Fruit fly (Drosophila melanogaster) whole organism, embryonic: ENCODE data around the gene Idh3g.

Experiments used
- Atf3 ChIP-seq: fragments of 200-800 bp; sonication (Bioruptor generic); optimal IDR thresholded peaks from 3 replicates; lab custom pipeline; 2016; ENCODE audit warnings: missing biosample characterization, missing genetic modification characterization
- Bteb2 ChIP-seq: fragments of 200-800 bp; sonication (Bioruptor generic); optimal IDR thresholded peaks from 2 replicates; lab custom pipeline; 2016; ENCODE audit warnings: missing biosample characterization, missing genetic modification characterization
- CG1233 ChIP-seq: fragments of 200-800 bp; sonication (Bioruptor generic); optimal IDR thresholded peaks from 4 replicates; lab custom pipeline; 2018; ENCODE audit warnings: missing biosample characterization, mild to moderate bottlenecking, missing genetic modification characterization
- CG12659 ChIP-seq: fragments of 200-800 bp; sonication (Bioruptor generic); optimal IDR thresholded peaks from 3 replicates; lab custom pipeline; 2017; ENCODE audit warnings: mild to moderate bottlenecking, missing biosample characterization, missing genetic modification reagents, missing genetic modification characterization
- CG12942 ChIP-seq: fragments of 200-800 bp; sonication (Bioruptor generic); optimal IDR thresholded peaks from 3 replicates; lab custom pipeline; 2016; ENCODE audit warnings: missing biosample characterization, missing genetic modification characterization
- CG14050 ChIP-seq: fragments of 200-800 bp; sonication (Bioruptor generic); IDR thresholded peaks from 3 replicates; pipeline ENCODE4 v1.3.6; 2022; ENCODE audit warnings: missing biosample characterization, missing genetic modification characterization
- CG15269 ChIP-seq: fragments of 200-800 bp; sonication (Bioruptor generic); optimal IDR thresholded peaks from 2 replicates; lab custom pipeline; 2018; ENCODE audit warnings: missing biosample characterization, mild to moderate bottlenecking, missing genetic modification characterization, moderate library complexity
- CG1529 ChIP-seq: fragments of 200-800 bp; sonication (Bioruptor generic); optimal IDR thresholded peaks from 3 replicates; lab custom pipeline; 2018; ENCODE audit warnings: missing biosample characterization, missing genetic modification characterization
- CG15696 ChIP-seq: fragments of 200-800 bp; sonication (Bioruptor generic); optimal IDR thresholded peaks from 2 replicates; lab custom pipeline; 2019; ENCODE audit warnings: missing biosample characterization, mild to moderate bottlenecking, missing genetic modification characterization, moderate library complexity
- CG16813 ChIP-seq: fragments of 200-800 bp; sonication (Bioruptor generic); IDR thresholded peaks from 3 replicates; pipeline ENCODE4 v1.3.6; 2022; ENCODE audit warnings: missing biosample characterization, missing genetic modification characterization; ENCODE audit not compliant: partially characterized antibody
- CG17328 ChIP-seq: fragments of 200-800 bp; sonication (Bioruptor generic); IDR thresholded peaks from 2 replicates; pipeline ENCODE4 v1.3.6; 2022; ENCODE audit warnings: missing biosample characterization, missing genetic modification characterization
- CG17361 ChIP-seq: fragments of 200-800 bp; sonication (Bioruptor generic); IDR thresholded peaks from 3 replicates; pipeline ENCODE4 v1.3.6; 2022; ENCODE audit warnings: missing biosample characterization, missing genetic modification characterization
- CG34224 ChIP-seq: fragments of 200-800 bp; sonication (Bioruptor generic); IDR thresholded peaks from 3 replicates; pipeline ENCODE4 v1.3.6; 2022; ENCODE audit warnings: missing biosample characterization, missing genetic modification characterization; ENCODE audit not compliant: partially characterized antibody
- CG4360 ChIP-seq: fragments of 200-800 bp; sonication (Bioruptor generic); IDR thresholded peaks from 2 replicates; pipeline ENCODE4 v1.3.6; 2022; ENCODE audit warnings: missing biosample characterization, missing genetic modification characterization
- CG7987 ChIP-seq: fragments of 200-800 bp; sonication (Bioruptor generic); optimal IDR thresholded peaks from 2 replicates; lab custom pipeline; 2018; ENCODE audit warnings: missing biosample characterization, mild to moderate bottlenecking, missing genetic modification characterization, moderate library complexity
- CG8388 ChIP-seq: fragments of 200-800 bp; sonication (Bioruptor generic); optimal IDR thresholded peaks from 2 replicates; lab custom pipeline; 2019; ENCODE audit warnings: missing biosample characterization, mild to moderate bottlenecking, missing genetic modification characterization, moderate library complexity
- CG8924 ChIP-seq: fragments of 200-800 bp; optimal IDR thresholded peaks from 3 replicates; lab custom pipeline; 2019; ENCODE audit warnings: missing biosample characterization, mild to moderate bottlenecking, missing genetic modification characterization, moderate library complexity
- Dek ChIP-seq: fragments of 200-800 bp; sonication (Bioruptor generic); optimal IDR thresholded peaks from 3 replicates; lab custom pipeline; 2019; ENCODE audit warnings: missing biosample characterization, mild to moderate bottlenecking, missing genetic modification characterization, moderate library complexity
- Dip2 ChIP-seq: fragments of 200-800 bp; sonication (Bioruptor generic); IDR thresholded peaks from 2 replicates; pipeline ENCODE4 v1.3.6; 2022; ENCODE audit warnings: missing biosample characterization, missing genetic modification characterization
- Doc2 ChIP-seq: fragments of 200-800 bp; sonication (Bioruptor generic); IDR thresholded peaks from 2 replicates; pipeline ENCODE4 v1.3.6; 2022; ENCODE audit warnings: missing biosample characterization, missing genetic modification characterization
- H15 ChIP-seq: fragments of 200-800 bp; sonication (Bioruptor generic); IDR thresholded peaks from 3 replicates; pipeline ENCODE4 v1.3.6; 2022; ENCODE audit warnings: missing biosample characterization, missing genetic modification characterization
- HmgZ ChIP-seq: fragments of 200-800 bp; sonication (Bioruptor generic); optimal IDR thresholded peaks from 2 replicates; lab custom pipeline; 2018; ENCODE audit warnings: missing biosample characterization, mild to moderate bottlenecking, missing genetic modification characterization
- NfI ChIP-seq: fragments of 200-800 bp; sonication (Bioruptor generic); optimal IDR thresholded peaks from 3 replicates; lab custom pipeline; 2018; ENCODE audit warnings: missing biosample characterization, mild to moderate bottlenecking, missing genetic modification characterization, moderate library complexity
- Opbp ChIP-seq: fragments of 200-800 bp; sonication (Bioruptor generic); IDR thresholded peaks from 3 replicates; pipeline ENCODE4 v1.3.6; 2022; ENCODE audit warnings: missing biosample characterization, missing genetic modification characterization; ENCODE audit not compliant: partially characterized antibody
- Sry-δ ChIP-seq: fragments of 200-800 bp; sonication (Bioruptor generic); optimal IDR thresholded peaks from 2 replicates; lab custom pipeline; 2016; ENCODE audit warnings: missing biosample characterization, missing genetic modification characterization
- Taf1 ChIP-seq: fragments of 200-800 bp; sonication (Bioruptor generic); IDR thresholded peaks from 2 replicates; pipeline ENCODE4 v1.3.6; 2022; ENCODE audit warnings: missing biosample characterization, missing genetic modification characterization
- Xbp1 ChIP-seq: fragments of 200-800 bp; sonication (Bioruptor generic); optimal IDR thresholded peaks from 3 replicates; lab custom pipeline; 2016; ENCODE audit warnings: missing biosample characterization, mild to moderate bottlenecking, missing genetic modification characterization
- ap ChIP-seq: fragments of 200-800 bp; sonication (Bioruptor generic); IDR thresholded peaks from 2 replicates; pipeline ENCODE4 v1.3.6; 2022; ENCODE audit warnings: missing biosample characterization, missing genetic modification characterization
- ato ChIP-seq: fragments of 200-800 bp; sonication (Bioruptor generic); IDR thresholded peaks from 2 replicates; pipeline ENCODE4 v1.3.6; 2022; ENCODE audit warnings: missing biosample characterization, missing genetic modification characterization; ENCODE audit not compliant: partially characterized antibody
- bbx ChIP-seq: fragments of 200-800 bp; sonication (Bioruptor generic); IDR thresholded peaks from 2 replicates; pipeline ENCODE4 v1.3.6; 2022; ENCODE audit warnings: missing biosample characterization, missing genetic modification characterization; ENCODE audit not compliant: partially characterized antibody
- bsh ChIP-seq, 2 experiments: fragments of 200-800 bp; sonication (Bioruptor generic); optimal IDR thresholded peaks; 2 replicates each; lab custom pipeline; 2017 to 2018; ENCODE audit warnings: mild to moderate bottlenecking in 2 of 2, missing biosample characterization in 2 of 2, missing genetic modification characterization in 2 of 2, moderate library complexity in 1 of 2
- cg ChIP-seq: fragments of 200-800 bp; sonication (Bioruptor generic); optimal IDR thresholded peaks from 3 replicates; lab custom pipeline; 2019; ENCODE audit warnings: missing biosample characterization, mild to moderate bottlenecking, missing genetic modification characterization, moderate library complexity
- chinmo ChIP-seq: fragments of 200-800 bp; sonication (Bioruptor generic); IDR thresholded peaks from 4 replicates; pipeline ENCODE4 v1.3.6; 2022; ENCODE audit warnings: missing biosample characterization, missing genetic modification characterization; ENCODE audit not compliant: partially characterized antibody
- chn ChIP-seq: fragments of 200-800 bp; sonication (Bioruptor generic); optimal IDR thresholded peaks from 2 replicates; lab custom pipeline; 2016; ENCODE audit warnings: missing biosample characterization, missing genetic modification characterization
- ci ChIP-seq: fragments of 200-800 bp; sonication (Bioruptor generic); IDR thresholded peaks from 3 replicates; pipeline ENCODE4 v1.3.6; 2022; ENCODE audit warnings: missing biosample characterization, missing genetic modification characterization
- grau ChIP-seq: fragments of 200-800 bp; optimal IDR thresholded peaks from 3 replicates; lab custom pipeline; 2019; ENCODE audit warnings: missing biosample characterization, mild to moderate bottlenecking, missing genetic modification characterization, moderate library complexity
- gsb-n ChIP-seq: fragments of 200-800 bp; sonication (Bioruptor generic); optimal IDR thresholded peaks from 3 replicates; lab custom pipeline; 2018; ENCODE audit warnings: missing biosample characterization, mild to moderate bottlenecking, missing genetic modification characterization
- hbn ChIP-seq: fragments of 200-800 bp; sonication (Bioruptor generic); IDR thresholded peaks from 2 replicates; pipeline ENCODE4 v1.3.6; 2022; ENCODE audit warnings: missing biosample characterization, missing genetic modification characterization; ENCODE audit not compliant: partially characterized antibody
- ind ChIP-seq: fragments of 200-800 bp; sonication (Bioruptor generic); optimal IDR thresholded peaks from 3 replicates; lab custom pipeline; 2016; ENCODE audit warnings: missing biosample characterization, missing genetic modification characterization
- ken ChIP-seq: fragments of 200-800 bp; sonication (Bioruptor generic); IDR thresholded peaks from 3 replicates; pipeline ENCODE4 v1.3.6; 2022; ENCODE audit warnings: missing biosample characterization, missing genetic modification characterization
- sr ChIP-seq: fragments of 200-800 bp; sonication (Bioruptor generic); IDR thresholded peaks from 3 replicates; pipeline ENCODE4 v1.3.6; 2022; ENCODE audit warnings: missing biosample characterization, missing genetic modification characterization
- tgo ChIP-seq: fragments of 200-800 bp; sonication (Bioruptor generic); IDR thresholded peaks from 3 replicates; pipeline ENCODE4 v1.3.6; 2022; ENCODE audit warnings: missing biosample characterization, missing genetic modification characterization
- tna ChIP-seq: fragments of 200-800 bp; sonication (Bioruptor generic); IDR thresholded peaks from 2 replicates; pipeline ENCODE4 v1.3.6; 2022; ENCODE audit warnings: missing biosample characterization, missing genetic modification characterization; ENCODE audit not compliant: partially characterized antibody
- trem ChIP-seq: fragments of 200-800 bp; optimal IDR thresholded peaks from 3 replicates; lab custom pipeline; 2019; ENCODE audit warnings: missing biosample characterization, mild to moderate bottlenecking, missing genetic modification characterization, moderate library complexity
- vfl ChIP-seq: fragments of 200-800 bp; sonication (Bioruptor generic); optimal IDR thresholded peaks from 2 replicates; lab custom pipeline; 2016; ENCODE audit warnings: missing biosample characterization, missing genetic modification characterization
- vvl ChIP-seq: fragments of 200-800 bp; sonication (Bioruptor generic); IDR thresholded peaks from 2 replicates; pipeline ENCODE4 v1.3.6; 2022; ENCODE audit warnings: missing biosample characterization, missing genetic modification characterization
- wek ChIP-seq: fragments of 200-800 bp; sonication (Bioruptor generic); optimal IDR thresholded peaks from 3 replicates; lab custom pipeline; 2018; ENCODE audit warnings: missing biosample characterization, mild to moderate bottlenecking, missing genetic modification characterization, moderate library complexity
- zen2 ChIP-seq: fragments of 200-800 bp; sonication (Bioruptor generic); IDR thresholded peaks from 3 replicates; pipeline ENCODE4 v1.3.6; 2022; ENCODE audit warnings: missing biosample characterization, missing genetic modification characterization; ENCODE audit not compliant: partially characterized antibody

The Idh3g gene

DNA sequence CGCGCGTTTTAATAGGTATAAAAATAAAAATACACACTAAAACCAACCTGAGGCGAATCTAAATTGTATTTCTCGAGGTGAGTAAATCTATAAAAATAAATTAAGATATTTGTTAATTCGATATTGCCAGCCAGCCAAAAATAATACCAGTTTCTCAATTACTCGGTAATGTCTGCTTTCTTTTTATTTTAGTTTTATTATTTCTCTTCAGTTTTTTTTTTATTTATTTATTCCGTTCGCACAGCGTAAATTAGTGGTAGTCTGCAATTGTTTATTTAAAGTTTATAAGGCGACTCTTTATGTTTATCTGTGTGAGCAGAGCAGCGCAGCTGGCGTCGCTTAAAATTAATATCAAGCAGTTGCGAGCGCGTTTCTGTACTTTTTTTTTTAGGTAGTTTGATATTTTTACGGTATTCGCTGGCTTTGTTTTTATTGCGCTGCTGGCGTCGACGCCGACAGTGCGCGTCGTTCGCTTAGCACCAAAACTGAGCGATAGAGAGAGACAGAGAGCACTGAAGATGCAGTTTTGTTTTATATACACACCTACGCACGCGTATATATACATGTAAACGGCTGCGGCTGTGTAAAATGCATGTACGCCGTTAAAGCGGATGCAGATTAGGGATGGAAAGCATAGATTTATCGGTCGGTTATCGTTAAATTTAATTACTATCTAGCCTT, 32.9 kb upstream of the Idh3g start (continued):
- TF ChIP-seq CG7987 (GFP tag; lab: Kevin White, UChicago) (peak; percentile 7), vfl (GFP tag; lab: Kevin White, UChicago) (no peak), CG15269 (tag; lab: Kevin White, UChicago) (peak; percentile 19), bsh (GFP tag; optimal IDR thresholded peaks at IDR 0.05; lab: Kevin White, UChicago) (peak; percentile 31 to 62), CG15696 (tag; lab: Kevin White, UChicago) (no peak), cg (GFP tag; lab: Kevin White, UChicago) (peak; percentile 87), gsb-n (tag; lab: Kevin White, UChicago) (peak; percentile 39), trem (tag; lab: Kevin White, UChicago) (peak; percentile 49), CG16813 (peak; percentile 77), vvl (GFP tag; lab: Robert Waterston, UW) (0 out of 2 replicates have a peak, but pooled peaks have one; percentile 57), CG14050 (GFP tag; lab: Robert Waterston, UW) (no peak), CG17361 (GFP tag; lab: Robert Waterston, UW) (no peak), Atf3 (GFP tag; lab: Kevin White, UChicago) (no peak), wek (GFP tag; lab: Kevin White, UChicago) (peak; percentile 32), ind (GFP tag; lab: Kevin White, UChicago) (no peak), CG1529 (GFP tag; lab: Kevin White, UChicago) (no peak), CG8924 (tag; lab: Kevin White, UChicago) (peak; percentile 80), tna (GFP tag; lab: Robert Waterston, UW) (peak; percentile 89), Doc2 (GFP tag; lab: Robert Waterston, UW) (no peak), sr (GFP tag; lab: Robert Waterston, UW) (peak; percentile 97), ap (no peak), bbx (GFP tag; lab: Robert Waterston, UW) (peak; percentile 92), grau (peak; percentile 25), CG12659 (GFP tag; lab: Kevin White, UChicago) (peak; percentile 30), zen2 (peak; percentile 65; the same call in 2 of the 3 replicates), NfI (GFP tag; lab: Kevin White, UChicago) (peak; percentile 20), tgo (GFP tag; lab: Robert Waterston, UW) (peak; percentile 28; the same call in 1 of the 3 replicates), ci (peak; percentile 82), Sry-δ (peak; percentile 69), CG12942 (GFP tag; lab: Kevin White, UChicago) (no peak), hbn (GFP tag; lab: Robert Waterston, UW) (peak; percentile 55; the same call in 1 of the 2 replicates), Dip2 (GFP tag; lab: Robert Waterston, UW) (no peak), Xbp1 (GFP tag; lab: Kevin White, UChicago) (peak; percentile 10), ken (GFP tag; lab: Robert Waterston, UW) (0 out of 3 replicates have a peak, but pooled peaks have one; percentile 11), H15 (no peak), CG4360 (GFP tag; lab: Robert Waterston, UW) (0 out of 2 replicates have a peak, but pooled peaks have one; percentile 24), Dek (tag; lab: Kevin White, UChicago) (no peak), chn (GFP tag; lab: Kevin White, UChicago) (peak; percentile 31), chinmo (peak; percentile 99), Taf1 (GFP tag; lab: Robert Waterston, UW) (no peak), Opbp (GFP tag; lab: Robert Waterston, UW) (peak; percentile 93), CG17328 (GFP tag; lab: Robert Waterston, UW) (peak; percentile 19; the same call in 1 of the 2 replicates), CG8388 (no peak), Bteb2 (GFP tag; lab: Kevin White, UChicago) (no peak), ato (GFP tag; lab: Robert Waterston, UW) (peak; percentile 91; the same call in 1 of the 2 replicates), CG1233 (GFP tag; lab: Kevin White, UChicago) (peak; percentile 37), HmgZ (tag; lab: Kevin White, UChicago) (peak; percentile 17), CG34224 (peak; percentile 55)
